Fruit fly (Drosophila melanogaster): Measurements from ENCODE around the gene Mnt.

dm6 chrX:3689079-3689478 lies 17.5 kb downstream of the Mnt start:
- TF ChIP-seq ems (GFP tag; optimal IDR thresholded peaks at IDR 0.05) = no peak
- TF ChIP-seq Camta (GFP tag; optimal IDR thresholded peaks at IDR 0.05) = no peak
- no peak for TF ChIP-seq GATAe (GFP tag; conservative IDR thresholded peaks at IDR 0.05)
- peak; percentile 31; the same call in 1 of the 4 replicates for TF ChIP-seq Dll (GFP tag; IDR thresholded peaks at IDR 0.05; ENCODE audit: partially characterized antibody)
- TF ChIP-seq Hsf (GFP tag; optimal IDR thresholded peaks at IDR 0.05) = no peak
- no peak for TF ChIP-seq CG15011 (GFP tag; optimal IDR thresholded peaks at IDR 0.05)
- no peak for TF ChIP-seq Spps (tag; optimal IDR thresholded peaks at IDR 0.05)
- no peak for TF ChIP-seq fd3F (GFP tag; optimal IDR thresholded peaks at IDR 0.05)
- no peak for TF ChIP-seq CG12769 (tag; optimal IDR thresholded peaks at IDR 0.05)
- no peak for TF ChIP-seq pum (GFP tag; optimal IDR thresholded peaks at IDR 0.05)
- no peak for TF ChIP-seq CG10979 (tag; optimal IDR thresholded peaks at IDR 0.05)
- no peak for TF ChIP-seq Optix (GFP tag; IDR thresholded peaks at IDR 0.05)
